Worm (Caenorhabditis elegans) whole organism, young adult: ENCODE results near the gene nipi-3.

Source experiments
- B0019.2 ChIP-seq: fragments of 200-800 bp; sonication (Bioruptor generic); conservative IDR thresholded peaks from 2 replicates; pipeline ENCODE4 v1.3.6; 2022; ENCODE audit warnings: missing genetic modification reagents, missing genetic modification characterization, missing compliant biosample characterization
- B0261.1 ChIP-seq: sonication (generic microtip); optimal IDR thresholded peaks from 2 replicates; lab custom pipeline; 2016; ENCODE audit warnings: mild to moderate bottlenecking, missing genetic modification characterization, moderate library complexity, missing compliant biosample characterization
- B0336.3 ChIP-seq: fragments of 200-800 bp; sonication (Bioruptor generic); IDR thresholded peaks from 2 replicates; pipeline ENCODE4 v1.3.6; 2022; ENCODE audit warnings: missing genetic modification characterization, missing compliant biosample characterization
- F23B12.7 ChIP-seq: sonication (generic microtip); optimal IDR thresholded peaks from 2 replicates; lab custom pipeline; 2017; ENCODE audit warnings: missing genetic modification characterization, mild to moderate bottlenecking, missing compliant biosample characterization, antibody characterized with exemption, moderate library complexity; ENCODE audit not compliant: insufficient read depth
- F49E8.2 ChIP-seq: sonication (generic microtip); optimal IDR thresholded peaks from 3 replicates; lab custom pipeline; 2017; ENCODE audit warnings: missing genetic modification characterization, mild to moderate bottlenecking, missing compliant biosample characterization, antibody characterized with exemption, moderate library complexity; ENCODE audit not compliant: insufficient read depth
- F52B5.7 ChIP-seq: sonication (generic microtip); optimal IDR thresholded peaks from 2 replicates; lab custom pipeline; 2016; ENCODE audit warnings: mild to moderate bottlenecking, missing genetic modification characterization, missing compliant biosample characterization
- F57C9.4 ChIP-seq: sonication (generic microtip); optimal IDR thresholded peaks from 2 replicates; lab custom pipeline; 2017; ENCODE audit warnings: mild to moderate bottlenecking, missing genetic modification characterization, missing compliant biosample characterization
- T07F8.4 ChIP-seq: sonication (generic microtip); optimal IDR thresholded peaks from 2 replicates; lab custom pipeline; 2016; ENCODE audit warnings: mild to moderate bottlenecking, missing genetic modification characterization, moderate library complexity, missing compliant biosample characterization
- Y53F4B.3 ChIP-seq: fragments of 200-800 bp; sonication (Bioruptor generic); IDR thresholded peaks from 2 replicates; pipeline ENCODE4 v1.3.6; 2022; ENCODE audit warnings: missing genetic modification reagents, missing genetic modification characterization, missing compliant biosample characterization
- Y67H2A.10 ChIP-seq: fragments of 200-800 bp; sonication (Bioruptor generic); conservative IDR thresholded peaks from 2 replicates; pipeline ENCODE4 v1.3.6; 2022; ENCODE audit warnings: missing genetic modification reagents, missing genetic modification characterization, missing compliant biosample characterization
- Y79H2A.3 ChIP-seq: fragments of 200-800 bp; sonication (Bioruptor generic); conservative IDR thresholded peaks from 2 replicates; pipeline ENCODE4 v1.3.6; 2022; ENCODE audit warnings: missing genetic modification reagents, missing genetic modification characterization, missing compliant biosample characterization
- ama-1 ChIP-seq, 3 experiments: fragments of 150-350 bp in 1 of 3; sonication (generic microtip) in 2 of 3; optimal IDR thresholded peaks; 2 replicates each; lab custom pipeline; 2014 to 2018; ENCODE audit warnings: missing biosample characterization in 2 of 3, missing genetic modification characterization in 2 of 3, missing genetic modification reagents in 2 of 3
- aptf-3 ChIP-seq: fragments of 200-800 bp; sonication (Bioruptor generic); IDR thresholded peaks from 2 replicates; pipeline ENCODE4 v1.3.6; 2022; ENCODE audit warnings: missing genetic modification characterization, missing compliant biosample characterization
- attf-5 ChIP-seq: fragments of 200-800 bp; sonication (Bioruptor generic); optimal IDR thresholded peaks from 2 replicates; lab custom pipeline; 2018; ENCODE audit warnings: mild to moderate bottlenecking, missing genetic modification characterization, missing compliant biosample characterization
- cebp-1 ChIP-seq, 2 experiments: fragments of 200-800 bp in 1 of 2; sonication (Bioruptor generic) in 1 of 2; sonication (generic microtip) in 1 of 2; IDR thresholded peaks in 1 of 2; optimal IDR thresholded peaks in 1 of 2; 2 replicates each; pipeline versions ENCODE4 v1.3.6 to Lab custom; 2017 to 2022; ENCODE audit warnings: missing compliant biosample characterization in 2 of 2, missing genetic modification characterization in 2 of 2, mild to moderate bottlenecking in 1 of 2, missing genetic modification reagents in 1 of 2, moderate library complexity in 1 of 2
- dpl-1 ChIP-seq: fragments of 150-350 bp; optimal IDR thresholded peaks from 2 replicates; lab custom pipeline; 2014; ENCODE audit warnings: missing biosample characterization, missing genetic modification reagents, missing genetic modification characterization
- egrh-3 ChIP-seq: fragments of 200-800 bp; sonication (Bioruptor generic); IDR thresholded peaks from 2 replicates; pipeline ENCODE4 v1.3.6; 2022; ENCODE audit warnings: missing genetic modification reagents, missing genetic modification characterization, missing compliant biosample characterization
- ekl-4 ChIP-seq: fragments of 200-800 bp; sonication (Bioruptor generic); IDR thresholded peaks from 2 replicates; pipeline ENCODE4 v1.3.6; 2022; ENCODE audit warnings: missing genetic modification reagents, missing genetic modification characterization, missing compliant biosample characterization
- gei-17 ChIP-seq: fragments of 200-800 bp; sonication (Bioruptor generic); optimal IDR thresholded peaks from 2 replicates; lab custom pipeline; 2018; ENCODE audit warnings: mild to moderate bottlenecking, missing genetic modification characterization, missing compliant biosample characterization
- him-1 ChIP-seq: sonication (generic microtip); optimal IDR thresholded peaks from 2 replicates; lab custom pipeline; 2016; ENCODE audit warnings: missing genotype, missing genetic modification reagents, missing genetic modification characterization, missing compliant biosample characterization
- hmg-1.2 ChIP-seq: fragments of 200-800 bp; sonication (Bioruptor generic); IDR thresholded peaks from 2 replicates; pipeline ENCODE4 v1.3.6; 2022; ENCODE audit warnings: missing genetic modification reagents, missing genetic modification characterization, missing compliant biosample characterization
- mcd-1 ChIP-seq: fragments of 200-800 bp; sonication (Bioruptor generic); IDR thresholded peaks from 2 replicates; pipeline ENCODE4 v1.3.6; 2022; ENCODE audit warnings: missing genetic modification reagents, missing genetic modification characterization, missing compliant biosample characterization
- mes-4 ChIP-seq: sonication (generic microtip); optimal IDR thresholded peaks from 2 replicates; lab custom pipeline; 2016; ENCODE audit warnings: missing genotype, missing genetic modification characterization, missing compliant biosample characterization
- mxl-1 ChIP-seq: sonication (generic microtip); optimal IDR thresholded peaks from 2 replicates; lab custom pipeline; 2016; ENCODE audit warnings: missing genetic modification characterization, missing compliant biosample characterization
- nhr-27 ChIP-seq: fragments of 200-800 bp; sonication (Bioruptor generic); optimal IDR thresholded peaks from 2 replicates; lab custom pipeline; 2018; ENCODE audit warnings: mild to moderate bottlenecking, missing genetic modification characterization, moderate library complexity, missing compliant biosample characterization
- nhr-80 ChIP-seq: sonication (generic microtip); optimal IDR thresholded peaks from 2 replicates; lab custom pipeline; 2016; ENCODE audit warnings: missing genetic modification characterization, missing compliant biosample characterization
- pbrm-1 ChIP-seq: fragments of 200-800 bp; sonication (Bioruptor generic); IDR thresholded peaks from 2 replicates; pipeline ENCODE4 v1.3.6; 2022; ENCODE audit warnings: missing genetic modification reagents, missing genetic modification characterization, missing compliant biosample characterization
- sea-2 ChIP-seq: fragments of 200-800 bp; sonication (Bioruptor generic); IDR thresholded peaks from 2 replicates; pipeline ENCODE4 v1.3.6; 2022; ENCODE audit warnings: missing genetic modification characterization, missing compliant biosample characterization
- snpc-1.1 ChIP-seq: sonication (generic microtip); optimal IDR thresholded peaks from 2 replicates; lab custom pipeline; 2017; ENCODE audit warnings: missing genetic modification characterization, mild to moderate bottlenecking, missing compliant biosample characterization, antibody characterized with exemption, moderate library complexity, missing genotype, missing genetic modification reagents; ENCODE audit not compliant: insufficient read depth
- snpc-3.4 ChIP-seq: sonication (generic microtip); optimal IDR thresholded peaks from 2 replicates; lab custom pipeline; 2017; ENCODE audit warnings: missing genetic modification characterization, mild to moderate bottlenecking, missing compliant biosample characterization, antibody characterized with exemption, moderate library complexity, missing genotype, missing genetic modification reagents
- snpc-4 ChIP-seq, 5 experiments: fragments of 150-350 bp in 1 of 5; sonication (generic microtip) in 4 of 5; optimal IDR thresholded peaks; 2 replicates each; lab custom pipeline; 2014 to 2018; ENCODE audit warnings: missing genetic modification characterization in 5 of 5, missing biosample characterization in 3 of 5, antibody characterized with exemption in 2 of 5, mild to moderate bottlenecking in 2 of 5, missing compliant biosample characterization in 2 of 5, missing genotype in 2 of 5, moderate library complexity in 2 of 5, missing genetic modification reagents in 1 of 5
- somi-1 ChIP-seq: fragments of 200-800 bp; sonication (Bioruptor generic); optimal IDR thresholded peaks from 2 replicates; lab custom pipeline; 2018; ENCODE audit warnings: mild to moderate bottlenecking, missing genetic modification characterization, missing compliant biosample characterization
- tbp1 ChIP-seq: fragments of 200-800 bp; sonication (Bioruptor generic); optimal IDR thresholded peaks from 2 replicates; lab custom pipeline; 2018; ENCODE audit warnings: mild to moderate bottlenecking, missing genetic modification characterization, missing compliant biosample characterization
- ztf-3 ChIP-seq: fragments of 200-800 bp; sonication (Bioruptor generic); optimal IDR thresholded peaks from 2 replicates; lab custom pipeline; 2018; ENCODE audit warnings: mild to moderate bottlenecking, missing genetic modification characterization, missing compliant biosample characterization

The nipi-3 gene

ce11 chrX:15627814-15628213 lies 20.0 kb downstream of the nipi-3 start:
- TF ChIP-seq B0261.1 (tag; lab: Kevin White, UChicago) (no peak), snpc-3.4 (tag; lab: Kevin White, UChicago) (no peak), gei-17 (no peak), Y53F4B.3 (no peak), aptf-3 (GFP tag; lab: Robert Waterston, UW) (no peak), F52B5.7 (tag; lab: Kevin White, UChicago) (no peak), B0019.2 (GFP tag; lab: Robert Waterston, UW) (no peak)

ce11 chrX:15628945-15629344 lies 21.2 kb downstream of the nipi-3 start:
- no peak for TF ChIP-seq F23B12.7
- no peak for TF ChIP-seq sea-2
- TF ChIP-seq T07F8.4 (tag; lab: Kevin White, UChicago): no peak
- no peak for TF ChIP-seq ekl-4 (GFP tag; lab: Robert Waterston, UW)
- no peak for TF ChIP-seq snpc-1.1 (tag; lab: Kevin White, UChicago)

- TF ChIP-seq ztf-3 (GFP tag; lab: Kevin White, UChicago) (peak; percentile 18), nhr-27 (tag; lab: Kevin White, UChicago) (no peak), nhr-80 (peak; percentile 5)
Measured at ce11 chrX:15629615-15630014, 21.8 kb downstream of the nipi-3 start.

ce11 chrX:15630340-15630739 lies 22.6 kb downstream of the nipi-3 start, which contains the start of gene K09E9.4:
Gene K09E9.4 (minus strand): TSS chrX:15630440.
- no peak for TF ChIP-seq F49E8.2
- no peak for TF ChIP-seq cebp-1 (GFP tag; IDR thresholded peaks at IDR 0.05; lab: Robert Waterston, UW)
- TF ChIP-seq cebp-1 (tag; optimal IDR thresholded peaks at IDR 0.05; lab: Kevin White, UChicago): peak; percentile 52
- no peak for TF ChIP-seq B0336.3 (GFP tag; lab: Robert Waterston, UW)
- no peak for TF ChIP-seq Y67H2A.10 (GFP tag; lab: Robert Waterston, UW)

- TF ChIP-seq F57C9.4 (tag; lab: Kevin White, UChicago): no peak
- no peak for TF ChIP-seq dpl-1 (GFP tag; lab: Kevin White, UChicago)
- TF ChIP-seq egrh-3 (GFP tag; lab: Robert Waterston, UW): peak; percentile 17; the same call in 1 of the 2 replicates
- TF ChIP-seq hmg-1.2 (GFP tag; lab: Robert Waterston, UW): 0 out of 2 replicates have a peak, but pooled peaks have one; percentile 9
- peak; percentile 6 for TF ChIP-seq F23B12.7
- TF ChIP-seq mcd-1 (GFP tag; lab: Robert Waterston, UW): 0 out of 2 replicates have a peak, but pooled peaks have one; percentile 32
- no peak for TF ChIP-seq pbrm-1 (GFP tag; lab: Robert Waterston, UW)
- TF ChIP-seq snpc-4 (GFP tag; optimal IDR thresholded peaks at IDR 0.05; lab: Kevin White, UChicago): peak; percentile 20
- no peak for TF ChIP-seq snpc-4 (tag; optimal IDR thresholded peaks at IDR 0.05; lab: Kevin White, UChicago)
Measured at ce11 chrX:15630790-15631204, 23.0 kb downstream of the nipi-3 start.

- no peak for TF ChIP-seq him-1
- no peak for TF ChIP-seq ama-1 (optimal IDR thresholded peaks at IDR 0.05; lab: Kevin White, UChicago)
- no peak for TF ChIP-seq ama-1 (GFP tag; optimal IDR thresholded peaks at IDR 0.05; lab: Kevin White, UChicago)
- no peak for TF ChIP-seq Y79H2A.3 (GFP tag; lab: Robert Waterston, UW)
- TF ChIP-seq attf-5 (GFP tag; lab: Kevin White, UChicago): no peak
- TF ChIP-seq tbp1: no peak
- TF ChIP-seq somi-1 (GFP tag; lab: Kevin White, UChicago): peak; percentile 31
- TF ChIP-seq mes-4 (tag; lab: Kevin White, UChicago): no peak
- TF ChIP-seq mxl-1: no peak
- TF ChIP-seq, all 124 proteins: peak for 1
Measured at ce11 chrX:15633964-15634363, 26.2 kb downstream of the nipi-3 start.
